Worm (Caenorhabditis elegans) whole organism, midembryonic: ENCODE data around the gene T06E4.7.

ENCODE experiments used
- T22C8.4 ChIP-seq: fragments of 200-800 bp; sonication (Bioruptor generic); IDR thresholded peaks from 2 replicates; pipeline ENCODE4 v1.3.6; 2022; ENCODE audit warnings: missing genetic modification characterization, missing compliant biosample characterization
- cog-1 ChIP-seq: sonication (generic microtip); optimal IDR thresholded peaks from 2 replicates; lab custom pipeline; 2016; ENCODE audit warnings: missing genetic modification characterization, missing compliant biosample characterization
- flt-1 ChIP-seq: fragments of 200-800 bp; sonication (Bioruptor generic); IDR thresholded peaks from 2 replicates; pipeline ENCODE4 v1.3.6; 2022; ENCODE audit warnings: missing genetic modification characterization, missing compliant biosample characterization
- klf-2 ChIP-seq: fragments of 200-800 bp; sonication (Bioruptor generic); conservative IDR thresholded peaks from 2 replicates; pipeline ENCODE4 v1.3.6; 2022; ENCODE audit warnings: missing genetic modification reagents, missing genetic modification characterization, missing compliant biosample characterization
- med-1 ChIP-seq: sonication (generic microtip); optimal IDR thresholded peaks from 2 replicates; lab custom pipeline; 2017; ENCODE audit warnings: missing genetic modification characterization, mild to moderate bottlenecking, missing compliant biosample characterization, antibody characterized with exemption, missing genetic modification reagents; ENCODE audit not compliant: insufficient read depth
- ref-1 ChIP-seq: fragments of 200-800 bp; sonication (Bioruptor generic); conservative IDR thresholded peaks from 2 replicates; pipeline ENCODE4 v1.3.6; 2022; ENCODE audit warnings: missing genetic modification reagents, missing genetic modification characterization, missing compliant biosample characterization
- tab-1 ChIP-seq: fragments of 200-800 bp; sonication (Bioruptor generic); IDR thresholded peaks from 2 replicates; pipeline ENCODE4 v1.3.6; 2022; ENCODE audit warnings: missing genetic modification characterization, missing compliant biosample characterization
- ztf-23 ChIP-seq: fragments of 200-800 bp; sonication (Bioruptor generic); IDR thresholded peaks from 2 replicates; pipeline ENCODE4 v1.3.6; 2022; ENCODE audit warnings: missing genetic modification reagents, missing genetic modification characterization, missing compliant biosample characterization
- ztf-29 ChIP-seq: fragments of 200-800 bp; sonication (Bioruptor generic); IDR thresholded peaks from 2 replicates; pipeline ENCODE4 v1.3.6; 2022; ENCODE audit warnings: missing genetic modification reagents, missing genetic modification characterization, missing compliant biosample characterization

The T06E4.7 gene

ce11 chrV:9625604-9626446, at the start of gene T06E4.7:
Gene T06E4.7 (plus strand): TSS chrV:9626396.
- no peak for TF ChIP-seq klf-2
- TF ChIP-seq flt-1 (GFP tag; lab: Robert Waterston, UW), result no peak
- TF ChIP-seq cog-1 (tag; lab: Kevin White, UChicago), result no peak

- TF ChIP-seq tab-1 (GFP tag; lab: Robert Waterston, UW) (no peak), cog-1 (tag; lab: Kevin White, UChicago) (no peak), ref-1 (GFP tag; lab: Robert Waterston, UW) (no peak), ztf-23 (GFP tag; lab: Robert Waterston, UW) (no peak), T22C8.4 (GFP tag; lab: Robert Waterston, UW) (no peak), ztf-29 (GFP tag; lab: Robert Waterston, UW) (no peak), klf-2 (no peak), flt-1 (GFP tag; lab: Robert Waterston, UW) (no peak), med-1 (no peak)
These were observed 49.2 kb upstream of the T06E4.7 start, which contains the start of gene F25B3.2 for ce11 chrV:9576991-9577390. Gene F25B3.2 (plus strand): TSS chrV:9577291.

- peak; percentile 84 for TF ChIP-seq flt-1 (GFP tag; lab: Robert Waterston, UW)
- TF ChIP-seq ref-1 (GFP tag; lab: Robert Waterston, UW), result no peak
- no peak for TF ChIP-seq tab-1 (GFP tag; lab: Robert Waterston, UW)
- no peak for TF ChIP-seq T22C8.4 (GFP tag; lab: Robert Waterston, UW)
- peak; percentile 82 for TF ChIP-seq ztf-23 (GFP tag; lab: Robert Waterston, UW)
- TF ChIP-seq ztf-29 (GFP tag; lab: Robert Waterston, UW), result peak; percentile 80; the same call in 1 of the 2 replicates
- TF ChIP-seq med-1, result peak; percentile 89
- TF ChIP-seq klf-2, result 0 out of 2 replicates have a peak, but pooled peaks have one; percentile 34
- peak; percentile 55 for TF ChIP-seq cog-1 (tag; lab: Kevin White, UChicago)
These were observed 43.4 kb upstream of the T06E4.7 start, which contains the start of gene rtfo-1 for ce11 chrV:9582594-9583322. Gene rtfo-1 (minus strand): TSS chrV:9582644.

- TF ChIP-seq ztf-29 (GFP tag; lab: Robert Waterston, UW) (no peak), tab-1 (GFP tag; lab: Robert Waterston, UW) (no peak), flt-1 (GFP tag; lab: Robert Waterston, UW) (no peak), cog-1 (tag; lab: Kevin White, UChicago) (no peak), ztf-23 (GFP tag; lab: Robert Waterston, UW) (no peak), T22C8.4 (GFP tag; lab: Robert Waterston, UW) (no peak), ref-1 (GFP tag; lab: Robert Waterston, UW) (no peak), med-1 (no peak)
These were observed 42.9 kb upstream of the T06E4.7 start, which contains the start of gene K09G1.1 for ce11 chrV:9583323-9583644. Gene K09G1.1 (plus strand): TSS chrV:9583545.

- TF ChIP-seq cog-1 (tag; lab: Kevin White, UChicago) (no peak), klf-2 (no peak), ztf-23 (GFP tag; lab: Robert Waterston, UW) (no peak), med-1 (no peak), T22C8.4 (GFP tag; lab: Robert Waterston, UW) (no peak), flt-1 (GFP tag; lab: Robert Waterston, UW) (no peak), ref-1 (GFP tag; lab: Robert Waterston, UW) (no peak), tab-1 (GFP tag; lab: Robert Waterston, UW) (no peak), ztf-29 (GFP tag; lab: Robert Waterston, UW) (no peak)
These were observed 41.9 kb upstream of the T06E4.7 start for ce11 chrV:9584263-9584662.

ce11 chrV:9587619-9588018, 38.6 kb upstream of the T06E4.7 start:
- TF ChIP-seq ref-1 (GFP tag; lab: Robert Waterston, UW), result no peak
- TF ChIP-seq med-1, result no peak
- TF ChIP-seq flt-1 (GFP tag; lab: Robert Waterston, UW), result no peak

ce11 chrV:9588574-9588973, 37.6 kb upstream of the T06E4.7 start:
- TF ChIP-seq cog-1 (tag; lab: Kevin White, UChicago) (no peak), klf-2 (no peak), ztf-29 (GFP tag; lab: Robert Waterston, UW) (no peak), ztf-23 (GFP tag; lab: Robert Waterston, UW) (no peak), ref-1 (GFP tag; lab: Robert Waterston, UW) (no peak), T22C8.4 (GFP tag; lab: Robert Waterston, UW) (no peak), tab-1 (GFP tag; lab: Robert Waterston, UW) (no peak), flt-1 (GFP tag; lab: Robert Waterston, UW) (no peak), med-1 (no peak)

- TF ChIP-seq T22C8.4 (GFP tag; lab: Robert Waterston, UW) (no peak), klf-2 (no peak), cog-1 (tag; lab: Kevin White, UChicago) (no peak), flt-1 (GFP tag; lab: Robert Waterston, UW) (no peak), med-1 (no peak), ztf-23 (GFP tag; lab: Robert Waterston, UW) (no peak), tab-1 (GFP tag; lab: Robert Waterston, UW) (no peak), ref-1 (GFP tag; lab: Robert Waterston, UW) (no peak)
These were observed 35.9 kb upstream of the T06E4.7 start, which contains the start of gene K09G1.2 for ce11 chrV:9590317-9590716. Gene K09G1.2 (plus strand): TSS chrV:9590617.

ce11 chrV:9603488-9603887, 22.7 kb upstream of the T06E4.7 start:
- TF ChIP-seq flt-1 (GFP tag; lab: Robert Waterston, UW), result peak; percentile 75; the same call in 1 of the 2 replicates
